Worm (Caenorhabditis elegans) whole organism, L3 larva: Measurements from ENCODE around the gene Y51B9A.8.

Experiments used
- ama-1 ChIP-seq: fragments of 150-350 bp; optimal IDR thresholded peaks from 2 replicates; lab custom pipeline; 2018
- daf-12 ChIP-seq: fragments of 150-350 bp; optimal IDR thresholded peaks from 2 replicates; lab custom pipeline; 2014; ENCODE audit warnings: missing biosample characterization, missing genetic modification reagents, missing genetic modification characterization
- elt-2 ChIP-seq: sonication (generic microtip); optimal IDR thresholded peaks from 2 replicates; lab custom pipeline; 2016; ENCODE audit warnings: missing genetic modification reagents, mild to moderate bottlenecking, missing genetic modification characterization, missing compliant biosample characterization
- eor-1 ChIP-seq, 2 experiments: fragments of 150-350 bp; optimal IDR thresholded peaks; 2 replicates each; lab custom pipeline; 2014 to 2018; ENCODE audit warnings: missing biosample characterization in 2 of 2, missing genetic modification characterization in 2 of 2
- fos-1 ChIP-seq: fragments of 150-350 bp; optimal IDR thresholded peaks from 2 replicates; lab custom pipeline; 2014; ENCODE audit warnings: missing biosample characterization, missing genetic modification characterization
- nhr-25 ChIP-seq: sonication (generic microtip); optimal IDR thresholded peaks from 2 replicates; lab custom pipeline; 2017; ENCODE audit warnings: missing biosample characterization, missing genetic modification characterization
- nhr-28 ChIP-seq: fragments of 150-350 bp; optimal IDR thresholded peaks from 2 replicates; lab custom pipeline; 2014; ENCODE audit warnings: missing biosample characterization, missing genetic modification characterization
- pha-4 ChIP-seq: fragments of 150-350 bp; optimal IDR thresholded peaks from 2 replicates; lab custom pipeline; 2014; ENCODE audit warnings: missing biosample characterization, missing genetic modification reagents, missing genetic modification characterization
- sea-2 ChIP-seq: fragments of 150-350 bp; sonication (generic microtip); optimal IDR thresholded peaks from 4 replicates; lab custom pipeline; 2014; ENCODE audit warnings: missing biosample characterization, missing genetic modification reagents, missing genetic modification characterization
- skn-1 ChIP-seq: fragments of 150-350 bp; optimal IDR thresholded peaks from 2 replicates; lab custom pipeline; 2014; ENCODE audit warnings: missing biosample characterization, missing genetic modification characterization
- tbx-2 ChIP-seq: sonication (generic microtip); optimal IDR thresholded peaks from 2 replicates; lab custom pipeline; 2016; ENCODE audit warnings: mild to moderate bottlenecking, missing genetic modification characterization, missing compliant biosample characterization
- zag-1 ChIP-seq: fragments of 150-350 bp; optimal IDR thresholded peaks from 2 replicates; lab custom pipeline; 2014; ENCODE audit warnings: missing biosample characterization, missing genetic modification characterization
- ztf-4 ChIP-seq: fragments of 150-350 bp; optimal IDR thresholded peaks from 2 replicates; lab custom pipeline; 2014; ENCODE audit warnings: missing biosample characterization, missing genetic modification characterization

DNA sequence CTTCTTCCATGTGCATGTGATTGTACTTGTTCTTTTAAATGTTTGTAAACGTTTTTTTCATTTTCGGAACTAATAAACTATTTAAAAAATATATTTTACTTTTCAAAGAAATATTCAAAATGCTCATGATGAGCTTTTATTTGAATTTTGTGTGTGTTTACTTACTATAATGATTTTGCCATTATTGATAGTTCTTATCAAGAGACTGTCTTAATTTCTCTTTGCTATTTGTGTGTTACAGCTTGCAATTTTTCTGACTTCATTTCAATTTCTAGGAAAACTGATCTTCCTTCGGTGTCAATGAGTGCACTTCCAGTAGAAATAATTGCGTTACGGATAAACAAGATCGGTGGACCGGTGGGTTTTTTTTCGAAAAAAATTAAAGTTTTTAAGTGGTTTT is 23.8 kb upstream of the Y51B9A.8 start, which contains the start of gene C06C3.12:
- TF ChIP-seq eor-1 (tag; optimal IDR thresholded peaks at IDR 0.05; lab: Kevin White, UChicago) (no peak), nhr-28 (tag; lab: Kevin White, UChicago) (no peak), tbx-2 (tag; lab: Kevin White, UChicago) (no peak), pha-4 (tag; lab: Kevin White, UChicago) (no peak), ztf-4 (tag; lab: Kevin White, UChicago) (no peak), skn-1 (tag; lab: Kevin White, UChicago) (no peak), sea-2 (GFP tag; lab: Kevin White, UChicago) (no peak), fos-1 (no peak), daf-12 (tag; lab: Kevin White, UChicago) (no peak), ama-1 (lab: Kevin White, UChicago) (no peak), zag-1 (no peak), elt-2 (tag; lab: Kevin White, UChicago) (peak; percentile 1), nhr-25 (tag; lab: Kevin White, UChicago) (no peak)
